Worm (Caenorhabditis elegans) whole organism, L3 larva: ENCODE results near the gene pals-25.

Experiments used
- ama-1 ChIP-seq: fragments of 150-350 bp; optimal IDR thresholded peaks from 2 replicates; lab custom pipeline; 2018
- egl-27 ChIP-seq: sonication (generic microtip); optimal IDR thresholded peaks from 4 replicates; lab custom pipeline; 2017; ENCODE audit warnings: missing biosample characterization, missing genetic modification reagents, missing genetic modification characterization
- eor-1 ChIP-seq, 2 experiments: fragments of 150-350 bp; optimal IDR thresholded peaks; 2 replicates each; lab custom pipeline; 2014 to 2018; ENCODE audit warnings: missing biosample characterization in 2 of 2, missing genetic modification characterization in 2 of 2
- fos-1 ChIP-seq: fragments of 150-350 bp; optimal IDR thresholded peaks from 2 replicates; lab custom pipeline; 2014; ENCODE audit warnings: missing biosample characterization, missing genetic modification characterization
- nhr-11 ChIP-seq: fragments of 150-350 bp; optimal IDR thresholded peaks from 2 replicates; lab custom pipeline; 2014; ENCODE audit warnings: missing biosample characterization, missing genetic modification characterization
- nhr-28 ChIP-seq: fragments of 150-350 bp; optimal IDR thresholded peaks from 2 replicates; lab custom pipeline; 2014; ENCODE audit warnings: missing biosample characterization, missing genetic modification characterization
- pha-4 ChIP-seq: fragments of 150-350 bp; optimal IDR thresholded peaks from 2 replicates; lab custom pipeline; 2014; ENCODE audit warnings: missing biosample characterization, missing genetic modification reagents, missing genetic modification characterization
- unc-62 ChIP-seq: fragments of 150-350 bp; sonication (generic microtip); optimal IDR thresholded peaks from 4 replicates; lab custom pipeline; 2014; ENCODE audit warnings: missing biosample characterization, missing genetic modification reagents, missing genetic modification characterization

DNA sequence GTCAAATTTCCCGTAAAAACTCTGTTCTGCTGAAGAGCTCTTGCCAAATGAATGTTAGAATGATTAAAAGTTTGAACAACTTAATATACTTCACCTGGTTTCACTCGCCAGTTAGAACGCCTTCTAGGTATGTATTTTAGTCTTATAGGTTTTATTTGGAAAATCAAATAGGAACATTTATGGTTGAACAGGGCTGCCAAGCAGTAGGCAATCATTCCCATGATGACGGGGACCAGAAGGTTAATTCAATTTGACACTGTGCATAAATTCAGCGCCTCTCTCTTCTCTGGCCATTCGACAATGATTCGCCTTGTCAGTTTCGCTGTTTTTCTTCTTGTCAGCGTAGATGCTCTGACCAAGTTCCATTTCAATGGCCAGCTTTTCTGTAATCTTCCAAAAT, 47.8 kb downstream of the pals-25 start, which contains the start of gene F40G9.15:
- TF ChIP-seq nhr-11 (tag; lab: Kevin White, UChicago) (no peak), unc-62 (GFP tag; lab: Kevin White, UChicago) (no peak), nhr-28 (tag; lab: Kevin White, UChicago) (no peak), ama-1 (no peak), eor-1 (tag; optimal IDR thresholded peaks at IDR 0.05; lab: Kevin White, UChicago) (no peak), fos-1 (tag; lab: Kevin White, UChicago) (no peak), egl-27 (tag; lab: Kevin White, UChicago) (no peak), pha-4 (no peak)
